Fruit fly (Drosophila melanogaster): ENCODE measurements around the gene CG2100.

Gene CG2100

DNA sequence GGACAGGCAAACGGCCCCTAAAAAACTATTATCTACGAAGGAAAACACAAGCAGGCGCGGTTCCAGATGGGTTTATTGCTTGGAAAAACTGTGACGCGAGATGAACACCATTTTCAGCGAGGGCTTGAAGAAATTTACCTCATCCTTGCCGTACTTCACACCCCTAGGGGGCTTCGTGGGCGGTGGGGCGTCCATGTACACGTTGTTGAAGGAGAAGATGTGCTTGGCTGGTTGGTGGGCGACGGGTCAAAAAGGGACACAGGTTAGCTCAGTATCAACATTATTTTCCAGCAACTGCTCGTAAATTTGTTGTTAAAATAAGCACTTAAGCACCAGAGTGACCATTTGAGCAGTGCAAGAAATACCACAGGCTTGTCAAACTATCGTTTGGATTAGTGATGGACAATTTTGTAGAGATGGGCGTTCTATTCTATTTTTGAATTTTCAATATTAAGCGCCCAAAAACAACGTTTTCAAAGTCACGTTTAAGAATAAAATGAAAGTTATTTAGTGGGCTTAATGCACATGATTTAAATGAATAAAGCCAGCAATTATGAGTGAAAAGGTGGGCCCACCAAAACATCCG lies 22.6 kb upstream of the CG2100 start, which contains the start of gene Sec8 (continued):
- TF ChIP-seq D19A (tag; optimal IDR thresholded peaks at IDR 0.05) = no peak
- peak; percentile 64 for TF ChIP-seq mam (GFP tag; optimal IDR thresholded peaks at IDR 0.05)
- no peak for TF ChIP-seq Hr3 (GFP tag; optimal IDR thresholded peaks at IDR 0.05)
- peak; percentile 50; the same call in 1 of the 2 replicates for TF ChIP-seq CG3847 (GFP tag; IDR thresholded peaks at IDR 0.05)
- no peak for TF ChIP-seq CG16779 (GFP tag; IDR thresholded peaks at IDR 0.05)
- no peak for TF ChIP-seq Ada2b (GFP tag; IDR thresholded peaks at IDR 0.05)
- no peak for TF ChIP-seq CG10147 (GFP tag; optimal IDR thresholded peaks at IDR 0.05)
- TF ChIP-seq ase (GFP tag; IDR thresholded peaks at IDR 0.05) = no peak
- no peak for TF ChIP-seq CG12104 (GFP tag; optimal IDR thresholded peaks at IDR 0.05)
- no peak for TF ChIP-seq CG14441 (GFP tag; IDR thresholded peaks at IDR 0.05)
- TF ChIP-seq CG17385 (GFP tag; optimal IDR thresholded peaks at IDR 0.05) = no peak
- peak; percentile 27 for TF ChIP-seq shn (GFP tag; optimal IDR thresholded peaks at IDR 0.05)
- no peak for TF ChIP-seq salm (tag; optimal IDR thresholded peaks at IDR 0.05)
- TF ChIP-seq CG31441 (GFP tag; IDR thresholded peaks at IDR 0.05) = no peak
- TF ChIP-seq lab (GFP tag; optimal IDR thresholded peaks at IDR 0.05) = no peak
- TF ChIP-seq CG9876 (GFP tag; optimal IDR thresholded peaks at IDR 0.05) = peak; percentile 7
- TF ChIP-seq cg (GFP tag; optimal IDR thresholded peaks at IDR 0.05) = no peak
- no peak for TF ChIP-seq eyg (GFP tag; optimal IDR thresholded peaks at IDR 0.05)
- peak; percentile 91 for TF ChIP-seq pzg (GFP tag; optimal IDR thresholded peaks at IDR 0.05)
- no peak for TF ChIP-seq sqz (GFP tag; optimal IDR thresholded peaks at IDR 0.05)
- TF ChIP-seq CG7786 (GFP tag; optimal IDR thresholded peaks at IDR 0.05) = peak; percentile 41
- 0 out of 2 replicates have a peak, but pooled peaks have one; percentile 5 for TF ChIP-seq CG4360 (GFP tag; IDR thresholded peaks at IDR 0.05)
- TF ChIP-seq CG15479 (GFP tag; optimal IDR thresholded peaks at IDR 0.05) = no peak
- peak; percentile 36 for TF ChIP-seq CG8290 (GFP tag; optimal IDR thresholded peaks at IDR 0.05)
- TF ChIP-seq CG8290 (tag; optimal IDR thresholded peaks at IDR 0.05) = no peak
- no peak for TF ChIP-seq CG11696 (GFP tag; IDR thresholded peaks at IDR 0.05)
- TF ChIP-seq al (GFP tag; IDR thresholded peaks at IDR 0.05) = peak; percentile 23; the same call in 1 of the 2 replicates
- TF ChIP-seq CG10565 (GFP tag; optimal IDR thresholded peaks at IDR 0.05) = no peak
- TF ChIP-seq YL-1 (GFP tag; optimal IDR thresholded peaks at IDR 0.05) = peak; percentile 68
- no peak for TF ChIP-seq nerfin-1 (tag; optimal IDR thresholded peaks at IDR 0.05)
- no peak for TF ChIP-seq wor (GFP tag; IDR thresholded peaks at IDR 0.05)
- TF ChIP-seq CG11560 (tag; IDR thresholded peaks at IDR 0.05) = no peak
- TF ChIP-seq NK7.1 (GFP tag; optimal IDR thresholded peaks at IDR 0.05) = no peak
- no peak; the same call in 1 of the 2 replicates for TF ChIP-seq Nf-YA (GFP tag; IDR thresholded peaks at IDR 0.05)
- TF ChIP-seq Doc3 (GFP tag; IDR thresholded peaks at IDR 0.05; ENCODE audit: partially characterized antibody) = peak; percentile 70
- no peak for TF ChIP-seq CG3407 (GFP tag; optimal IDR thresholded peaks at IDR 0.05)
- TF ChIP-seq mirr (GFP tag; optimal IDR thresholded peaks at IDR 0.05) = no peak
- TF ChIP-seq ind (GFP tag; optimal IDR thresholded peaks at IDR 0.05) = peak; percentile 21
- TF ChIP-seq Med (GFP tag) = peak; percentile 93
- TF ChIP-seq Kr (GFP tag; optimal IDR thresholded peaks at IDR 0.05) = no peak
- peak; percentile 1 for TF ChIP-seq CG4424 (GFP tag; optimal IDR thresholded peaks at IDR 0.05)
- no peak for TF ChIP-seq Dbx (GFP tag; IDR thresholded peaks at IDR 0.05)
- TF ChIP-seq nau (GFP tag; optimal IDR thresholded peaks at IDR 0.05) = no peak
- no peak for TF ChIP-seq CG8359 (GFP tag; optimal IDR thresholded peaks at IDR 0.05; ENCODE audit: borderline replicate concordance)
- peak; percentile 83 for TF ChIP-seq unc-4 (GFP tag; IDR thresholded peaks at IDR 0.05; ENCODE audit: partially characterized antibody)
- TF ChIP-seq slou (GFP tag; optimal IDR thresholded peaks at IDR 0.05) = no peak
- TF ChIP-seq Oli (tag; optimal IDR thresholded peaks at IDR 0.05) = no peak
- TF ChIP-seq sr (GFP tag; IDR thresholded peaks at IDR 0.05) = no peak
- peak; percentile 25; the same call in 1 of the 2 replicates for TF ChIP-seq CG10366 (GFP tag; IDR thresholded peaks at IDR 0.05)
- TF ChIP-seq seq (GFP tag; IDR thresholded peaks at IDR 0.05) = no peak
- TF ChIP-seq CG15696 (tag; optimal IDR thresholded peaks at IDR 0.05) = peak; percentile 38

Measured in whole organism, embryonic.